Worm (Caenorhabditis elegans) whole organism, young adult: ENCODE results near the gene aaim-1.

Experiments used
- B0019.2 ChIP-seq: fragments of 200-800 bp; sonication (Bioruptor generic); conservative IDR thresholded peaks from 2 replicates; pipeline ENCODE4 v1.3.6; 2022; ENCODE audit warnings: missing genetic modification reagents, missing genetic modification characterization, missing compliant biosample characterization
- B0035.1 ChIP-seq: sonication (generic microtip); optimal IDR thresholded peaks from 2 replicates; lab custom pipeline; 2016; ENCODE audit warnings: missing genetic modification characterization, mild to moderate bottlenecking, missing compliant biosample characterization, missing genotype, missing genetic modification reagents
- D2030.7 ChIP-seq: fragments of 200-800 bp; sonication (Bioruptor generic); IDR thresholded peaks from 2 replicates; pipeline ENCODE4 v1.3.6; 2022; ENCODE audit warnings: missing genetic modification reagents, missing genetic modification characterization, missing compliant biosample characterization
- F39B2.1 ChIP-seq: fragments of 200-800 bp; sonication (Bioruptor generic); IDR thresholded peaks from 2 replicates; pipeline ENCODE4 v1.3.6; 2022; ENCODE audit warnings: missing genetic modification reagents, missing genetic modification characterization, missing compliant biosample characterization
- F55B11.4 ChIP-seq: sonication (generic microtip); optimal IDR thresholded peaks from 2 replicates; lab custom pipeline; 2016; ENCODE audit warnings: missing compliant biosample characterization, missing genetic modification characterization, borderline replicate concordance; ENCODE audit not compliant: insufficient read depth
- T07F8.4 ChIP-seq: sonication (generic microtip); optimal IDR thresholded peaks from 2 replicates; lab custom pipeline; 2016; ENCODE audit warnings: mild to moderate bottlenecking, missing genetic modification characterization, moderate library complexity, missing compliant biosample characterization
- Y53G8AR.9 ChIP-seq: fragments of 200-800 bp; sonication (Bioruptor generic); conservative IDR thresholded peaks from 2 replicates; pipeline ENCODE4 v1.3.6; 2022; ENCODE audit warnings: missing genetic modification reagents, missing genetic modification characterization, missing compliant biosample characterization
- Y67H2A.10 ChIP-seq: fragments of 200-800 bp; sonication (Bioruptor generic); conservative IDR thresholded peaks from 2 replicates; pipeline ENCODE4 v1.3.6; 2022; ENCODE audit warnings: missing genetic modification reagents, missing genetic modification characterization, missing compliant biosample characterization
- Y79H2A.3 ChIP-seq: fragments of 200-800 bp; sonication (Bioruptor generic); conservative IDR thresholded peaks from 2 replicates; pipeline ENCODE4 v1.3.6; 2022; ENCODE audit warnings: missing genetic modification reagents, missing genetic modification characterization, missing compliant biosample characterization
- aptf-2 ChIP-seq: fragments of 200-800 bp; sonication (Bioruptor generic); conservative IDR thresholded peaks from 2 replicates; pipeline ENCODE4 v1.3.6; 2022; ENCODE audit warnings: missing genetic modification reagents, missing genetic modification characterization, missing compliant biosample characterization
- athp-1 ChIP-seq: sonication (generic microtip); optimal IDR thresholded peaks from 2 replicates; lab custom pipeline; 2017; ENCODE audit warnings: mild to moderate bottlenecking, missing genetic modification characterization, missing compliant biosample characterization
- cebp-1 ChIP-seq, 2 experiments: fragments of 200-800 bp in 1 of 2; sonication (Bioruptor generic) in 1 of 2; sonication (generic microtip) in 1 of 2; IDR thresholded peaks in 1 of 2; optimal IDR thresholded peaks in 1 of 2; 2 replicates each; pipeline versions ENCODE4 v1.3.6 to Lab custom; 2017 to 2022; ENCODE audit warnings: missing compliant biosample characterization in 2 of 2, missing genetic modification characterization in 2 of 2, mild to moderate bottlenecking in 1 of 2, missing genetic modification reagents in 1 of 2, moderate library complexity in 1 of 2
- dox-1 ChIP-seq: fragments of 200-800 bp; sonication (Bioruptor generic); IDR thresholded peaks from 2 replicates; pipeline ENCODE4 v1.3.6; 2022; ENCODE audit warnings: missing genetic modification reagents, missing genetic modification characterization, missing compliant biosample characterization
- hlh-12 ChIP-seq: sonication (generic microtip); optimal IDR thresholded peaks from 2 replicates; lab custom pipeline; 2016; ENCODE audit warnings: missing genetic modification characterization, missing compliant biosample characterization
- let-607 ChIP-seq, 2 experiments: fragments of 200-800 bp in 1 of 2; sonication (Bioruptor generic) in 1 of 2; sonication (generic microtip) in 1 of 2; optimal IDR thresholded peaks; 2 replicates each; lab custom pipeline; 2016 to 2018; ENCODE audit warnings: mild to moderate bottlenecking in 2 of 2, missing compliant biosample characterization in 2 of 2, missing genetic modification characterization in 2 of 2, moderate library complexity in 2 of 2, missing genotype in 1 of 2
- lir-1 ChIP-seq: fragments of 200-800 bp; sonication (Bioruptor generic); conservative IDR thresholded peaks from 2 replicates; pipeline ENCODE4 v1.3.6; 2022; ENCODE audit warnings: missing genetic modification reagents, missing genetic modification characterization, missing compliant biosample characterization
- lsy-27 ChIP-seq: sonication (generic microtip); optimal IDR thresholded peaks from 2 replicates; lab custom pipeline; 2017; ENCODE audit warnings: missing genetic modification characterization, mild to moderate bottlenecking, missing compliant biosample characterization, antibody characterized with exemption, missing genotype, borderline replicate concordance; ENCODE audit not compliant: insufficient read depth
- madf-6 ChIP-seq: fragments of 200-800 bp; sonication (Bioruptor generic); IDR thresholded peaks from 2 replicates; pipeline ENCODE4 v1.3.6; 2022; ENCODE audit warnings: missing genetic modification reagents, missing genetic modification characterization, missing compliant biosample characterization
- mcd-1 ChIP-seq: fragments of 200-800 bp; sonication (Bioruptor generic); IDR thresholded peaks from 2 replicates; pipeline ENCODE4 v1.3.6; 2022; ENCODE audit warnings: missing genetic modification reagents, missing genetic modification characterization, missing compliant biosample characterization
- mes-4 ChIP-seq: sonication (generic microtip); optimal IDR thresholded peaks from 2 replicates; lab custom pipeline; 2016; ENCODE audit warnings: missing genotype, missing genetic modification characterization, missing compliant biosample characterization
- mxl-1 ChIP-seq: sonication (generic microtip); optimal IDR thresholded peaks from 2 replicates; lab custom pipeline; 2016; ENCODE audit warnings: missing genetic modification characterization, missing compliant biosample characterization
- nfya-1 ChIP-seq: sonication (generic microtip); optimal IDR thresholded peaks from 2 replicates; lab custom pipeline; 2017; ENCODE audit warnings: antibody characterized with exemption, missing compliant biosample characterization, missing genetic modification characterization, borderline replicate concordance; ENCODE audit not compliant: insufficient read depth
- nhr-179 ChIP-seq: sonication (generic microtip); optimal IDR thresholded peaks from 2 replicates; lab custom pipeline; 2016; ENCODE audit warnings: mild to moderate bottlenecking, missing genetic modification characterization, missing compliant biosample characterization
- nhr-80 ChIP-seq: sonication (generic microtip); optimal IDR thresholded peaks from 2 replicates; lab custom pipeline; 2016; ENCODE audit warnings: missing genetic modification characterization, missing compliant biosample characterization
- rcor-1 ChIP-seq: fragments of 200-800 bp; sonication (Bioruptor generic); IDR thresholded peaks from 2 replicates; pipeline ENCODE4 v1.3.6; 2022; ENCODE audit warnings: missing genetic modification reagents, missing genetic modification characterization, missing compliant biosample characterization
- snpc-1.1 ChIP-seq: sonication (generic microtip); optimal IDR thresholded peaks from 2 replicates; lab custom pipeline; 2017; ENCODE audit warnings: missing genetic modification characterization, mild to moderate bottlenecking, missing compliant biosample characterization, antibody characterized with exemption, moderate library complexity, missing genotype, missing genetic modification reagents; ENCODE audit not compliant: insufficient read depth
- tbp1 ChIP-seq: fragments of 200-800 bp; sonication (Bioruptor generic); optimal IDR thresholded peaks from 2 replicates; lab custom pipeline; 2018; ENCODE audit warnings: mild to moderate bottlenecking, missing genetic modification characterization, missing compliant biosample characterization
- zfh-2 ChIP-seq: fragments of 200-800 bp; sonication (Bioruptor generic); conservative IDR thresholded peaks from 2 replicates; pipeline ENCODE4 v1.3.6; 2022; ENCODE audit warnings: missing genetic modification reagents, missing genetic modification characterization, missing compliant biosample characterization
- ztf-26 ChIP-seq: sonication (generic microtip); optimal IDR thresholded peaks from 2 replicates; lab custom pipeline; 2017; ENCODE audit warnings: missing genetic modification characterization, missing compliant biosample characterization

aaim-1 gene

DNA sequence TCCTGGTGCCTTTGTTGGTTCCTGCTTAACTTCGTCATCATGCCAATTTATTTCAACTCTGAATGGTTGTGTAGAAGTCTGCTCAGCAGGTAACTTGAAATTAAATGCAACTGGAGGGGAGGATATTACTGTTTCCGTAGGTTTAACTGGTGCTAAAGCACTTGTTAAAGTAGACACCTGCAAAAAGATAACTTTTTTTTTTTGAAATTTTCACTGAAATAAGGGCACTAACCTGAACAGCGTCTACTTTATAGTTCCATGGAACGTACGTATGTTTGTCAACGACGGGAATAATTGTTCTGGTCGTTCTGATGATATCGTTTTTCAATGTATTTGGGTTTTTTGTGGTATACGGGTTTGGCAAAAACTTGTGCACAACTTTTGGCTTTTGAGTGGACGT is 1.7 kb downstream of the aaim-1 start:
- TF ChIP-seq athp-1 (tag; lab: Kevin White, UChicago) (no peak), mxl-1 (tag; lab: Kevin White, UChicago) (no peak), madf-6 (GFP tag; lab: Robert Waterston, UW) (no peak), tbp1 (GFP tag; lab: Kevin White, UChicago) (no peak), B0035.1 (tag; lab: Kevin White, UChicago) (no peak), lsy-27 (tag; lab: Kevin White, UChicago) (no peak), rcor-1 (GFP tag; lab: Robert Waterston, UW) (no peak), hlh-12 (no peak)

DNA sequence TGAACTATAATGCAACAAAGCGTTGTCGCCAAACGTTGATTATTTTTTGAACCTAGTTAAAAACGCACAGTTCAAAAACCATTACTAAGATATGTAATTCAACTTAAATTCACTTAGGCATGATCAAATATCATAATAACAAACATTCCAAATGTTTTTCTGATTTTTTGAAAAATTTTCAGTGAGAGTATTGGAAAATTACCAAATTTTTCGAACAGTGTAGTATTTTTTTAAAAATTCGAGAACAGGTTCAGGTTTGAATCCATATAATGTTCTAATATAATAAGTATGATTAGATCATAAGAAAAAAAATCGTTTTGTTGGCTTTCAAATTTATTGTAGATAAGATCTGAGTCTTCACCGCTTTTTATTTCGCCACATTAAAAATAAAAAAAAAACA is 8.6 kb downstream of the aaim-1 start:
- TF ChIP-seq nhr-179 (tag; lab: Kevin White, UChicago): no peak
- TF ChIP-seq, all 124 proteins: peak for 0

DNA sequence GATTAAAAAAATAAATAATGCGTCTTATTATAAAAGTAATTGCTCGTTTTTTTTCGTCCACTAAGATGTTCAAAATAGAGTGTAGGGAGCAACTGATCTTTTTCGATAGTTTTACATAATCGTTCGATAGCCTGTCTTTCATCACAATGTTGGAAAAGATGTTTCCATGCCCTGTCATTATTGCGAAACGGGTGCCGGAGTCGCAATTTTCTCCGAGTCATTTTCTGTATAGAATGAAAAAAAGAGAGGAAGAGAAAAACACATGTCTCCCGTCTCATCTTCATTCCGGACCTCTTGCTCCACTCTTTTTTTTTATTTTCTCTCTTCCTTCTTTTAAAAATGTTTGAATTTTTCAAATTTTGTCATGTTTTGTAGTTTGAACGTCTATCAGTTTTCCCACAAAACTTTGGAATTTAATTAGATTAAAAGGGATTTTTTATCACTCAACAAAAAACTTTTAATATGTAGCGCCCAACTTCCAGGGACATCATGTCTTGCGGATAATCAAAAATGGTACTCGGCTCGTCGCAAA is 9.4 kb downstream of the aaim-1 start, which contains the start of gene svh-2:
TSS of gene svh-2 (plus strand) at position 482 of the 532 bp plus-strand sequence.
- TF ChIP-seq snpc-1.1 (no peak), cebp-1 (GFP tag; IDR thresholded peaks at IDR 0.05; lab: Robert Waterston, UW) (peak; percentile 38; the same call in 1 of the 2 replicates), cebp-1 (tag; optimal IDR thresholded peaks at IDR 0.05; lab: Kevin White, UChicago) (peak; percentile 89)
- TF ChIP-seq, all 124 proteins: peak for 1

DNA sequence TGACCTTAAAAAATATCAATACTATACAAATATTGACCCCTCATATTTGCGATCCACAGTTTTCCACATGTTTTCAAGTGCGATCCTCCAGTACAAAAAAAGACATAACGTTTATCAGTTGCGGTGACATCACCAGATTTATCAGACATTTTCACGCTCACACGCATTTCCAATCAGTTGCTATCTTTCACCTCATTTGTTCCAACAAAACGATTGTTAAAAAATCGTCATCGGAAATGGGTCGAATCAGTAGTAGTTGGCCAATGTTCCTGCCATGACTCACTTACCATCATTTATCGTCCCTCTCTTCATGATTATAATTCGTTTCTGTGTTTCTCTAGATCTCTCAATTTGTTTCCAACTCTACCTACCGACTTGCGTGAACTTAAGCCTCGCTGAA is 10.5 kb downstream of the aaim-1 start:
- TF ChIP-seq let-607 (tag; optimal IDR thresholded peaks at IDR 0.05; lab: Kevin White, UChicago) (peak in 1 of 2 experiments; percentile 21), F55B11.4 (tag; lab: Kevin White, UChicago) (no peak), nhr-80 (tag; lab: Kevin White, UChicago) (peak; percentile 67)

DNA sequence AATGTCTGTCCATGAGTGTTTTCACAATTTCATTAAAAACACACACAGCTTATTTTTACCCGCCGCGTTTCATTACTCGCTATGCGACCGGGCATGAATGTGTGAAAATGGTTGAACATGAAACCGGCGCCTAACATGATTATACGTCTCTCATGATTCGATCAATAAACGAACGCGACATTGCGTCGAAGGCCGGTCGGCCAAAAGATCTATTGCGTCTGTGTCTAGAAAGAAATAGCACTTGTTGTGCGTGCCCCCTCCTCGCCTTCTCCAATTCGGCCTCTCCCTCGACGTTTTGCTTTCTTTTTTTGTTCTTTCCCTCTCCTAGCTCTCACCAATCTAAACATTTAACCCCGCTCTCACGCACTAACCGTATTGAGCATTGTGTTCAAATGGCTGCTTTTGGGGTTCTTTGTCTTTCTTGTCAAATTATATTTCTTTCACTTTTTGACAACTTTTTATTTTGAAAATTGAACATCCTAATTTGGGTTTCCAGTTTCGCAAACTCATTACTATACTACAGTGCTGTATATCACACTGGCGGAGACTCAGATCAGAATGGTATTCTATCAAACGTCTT is 11.1 kb downstream of the aaim-1 start:
- no peak for TF ChIP-seq cebp-1 (GFP tag; IDR thresholded peaks at IDR 0.05; lab: Robert Waterston, UW)
- TF ChIP-seq cebp-1 (tag; optimal IDR thresholded peaks at IDR 0.05; lab: Kevin White, UChicago): peak; percentile 34
- TF ChIP-seq dox-1 (GFP tag; lab: Robert Waterston, UW): peak; percentile 51; the same call in 1 of the 2 replicates
- no peak for TF ChIP-seq lir-1 (GFP tag; lab: Robert Waterston, UW)

DNA sequence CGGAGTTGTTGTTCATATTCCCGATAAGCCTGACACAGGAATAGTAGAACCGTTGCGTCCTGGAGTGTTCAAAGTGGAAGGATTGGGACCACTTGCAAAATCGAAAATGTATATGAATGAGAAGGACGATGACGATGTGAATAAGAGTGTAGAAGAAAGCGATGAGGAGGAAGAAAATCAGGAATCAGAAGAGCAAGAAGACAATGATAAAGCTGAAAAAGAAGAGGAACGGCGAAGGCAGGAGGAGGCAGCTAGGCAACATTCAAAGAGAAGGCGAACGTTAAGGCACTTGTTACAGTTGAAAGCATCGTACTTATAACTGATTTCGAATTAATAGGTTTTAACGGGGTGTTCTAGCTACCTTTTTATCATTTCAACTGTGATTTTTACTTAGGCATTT is 18.6 kb downstream of the aaim-1 start:
- TF ChIP-seq mes-4 (tag; lab: Kevin White, UChicago): no peak
- TF ChIP-seq B0019.2 (GFP tag; lab: Robert Waterston, UW): no peak
- TF ChIP-seq mcd-1 (GFP tag; lab: Robert Waterston, UW): no peak
- no peak for TF ChIP-seq mxl-1 (tag; lab: Kevin White, UChicago)
- TF ChIP-seq Y53G8AR.9 (GFP tag; lab: Robert Waterston, UW): no peak
- no peak for TF ChIP-seq aptf-2
- no peak for TF ChIP-seq D2030.7 (GFP tag; lab: Robert Waterston, UW)
- no peak for TF ChIP-seq lsy-27 (tag; lab: Kevin White, UChicago)
- no peak for TF ChIP-seq ztf-26 (tag; lab: Kevin White, UChicago)
- TF ChIP-seq zfh-2: no peak
- no peak for TF ChIP-seq Y67H2A.10 (GFP tag; lab: Robert Waterston, UW)
- no peak for TF ChIP-seq Y79H2A.3 (GFP tag; lab: Robert Waterston, UW)
- no peak for TF ChIP-seq F39B2.1
- no peak for TF ChIP-seq T07F8.4
- no peak for TF ChIP-seq nfya-1
- TF ChIP-seq, all 124 proteins: peak for 0
